In the genomic region with DNA sequence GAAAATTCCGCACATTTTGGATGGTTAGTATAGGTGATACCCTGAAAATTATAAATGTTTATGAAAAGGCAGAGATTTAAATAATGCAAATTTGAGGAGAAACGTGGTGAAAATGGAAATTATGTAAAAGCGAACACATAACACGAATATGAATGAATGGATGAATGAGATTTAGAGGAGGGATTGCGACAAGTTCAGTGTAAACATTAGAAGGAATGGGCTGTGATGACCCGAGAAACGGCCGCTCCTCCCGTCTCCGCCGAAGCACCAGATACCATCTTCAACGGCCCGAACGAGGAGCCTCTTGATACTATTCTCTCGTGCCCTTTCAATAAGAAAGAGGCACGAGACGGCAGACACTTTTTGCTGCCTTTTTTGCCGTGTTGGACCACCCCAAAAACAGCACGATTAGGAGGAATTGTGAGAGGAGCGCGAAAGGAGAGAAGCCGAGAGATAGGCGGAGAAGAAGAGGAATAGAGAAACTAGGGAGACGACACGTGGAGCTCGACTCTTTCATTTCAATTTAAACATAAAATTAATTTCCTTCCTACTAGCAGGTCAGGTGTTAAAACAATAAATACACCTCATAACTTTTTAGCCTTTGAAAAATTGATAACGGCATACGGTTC, we compare ENCODE assay signal across 4 worm cellular contexts.
TF ChIP-seq lines count a peak whose summit lies in the region.

TSS of gene gfat-1 (minus strand) at position 51 of the 629 bp plus-strand sequence.

TF ChIP-seq in whole organism, L1 larva, 84 proteins besides CTCF, POLR2A, EP300 and RAD21 (continued from another document):
- TF ChIP-seq ztf-4 (tag; optimal IDR thresholded peaks at IDR 0.05; lab: Kevin White, UChicago) = no peak
- TF ChIP-seq lin-14 (GFP tag; optimal IDR thresholded peaks at IDR 0.05; lab: Kevin White, UChicago) = peak; percentile 75
- TF ChIP-seq nhr-11 (tag; optimal IDR thresholded peaks at IDR 0.05; lab: Kevin White, UChicago) = no peak
- no peak for TF ChIP-seq nhr-77 (tag; optimal IDR thresholded peaks at IDR 0.05; lab: Kevin White, UChicago)
- TF ChIP-seq lir-3 (tag; optimal IDR thresholded peaks at IDR 0.05; lab: Kevin White, UChicago; ENCODE audit: poor library complexity) = no peak
- no peak for TF ChIP-seq snu-23 (GFP tag; optimal IDR thresholded peaks at IDR 0.05; lab: Kevin White, UChicago)
- TF ChIP-seq fkh-4 (tag; optimal IDR thresholded peaks at IDR 0.05; lab: Kevin White, UChicago; ENCODE audit: borderline replicate concordance) = no peak
- TF ChIP-seq mdl-1 (tag; optimal IDR thresholded peaks at IDR 0.05; lab: Kevin White, UChicago) = peak; percentile 41 to 61
- TF ChIP-seq lsy-2 (tag; optimal IDR thresholded peaks at IDR 0.05; lab: Kevin White, UChicago) = peak in 1 of 2 experiments; percentile 1
- TF ChIP-seq nhr-71 (tag; optimal IDR thresholded peaks at IDR 0.05; lab: Kevin White, UChicago) = peak; percentile 24
- TF ChIP-seq blmp-1 (tag; optimal IDR thresholded peaks at IDR 0.05; lab: Kevin White, UChicago) = no peak
- no peak for TF ChIP-seq hlh-4 (tag; optimal IDR thresholded peaks at IDR 0.05; lab: Kevin White, UChicago)
- no peak for TF ChIP-seq tbx-2 (tag; optimal IDR thresholded peaks at IDR 0.05; lab: Kevin White, UChicago)
- TF ChIP-seq lin-39 (tag; optimal IDR thresholded peaks at IDR 0.05; lab: Kevin White, UChicago) = no peak
- no peak for TF ChIP-seq efl-3 (GFP tag; optimal IDR thresholded peaks at IDR 0.05; lab: Kevin White, UChicago)
- no peak for TF ChIP-seq pax-3 (tag; optimal IDR thresholded peaks at IDR 0.05; lab: Kevin White, UChicago)
- TF ChIP-seq rnt-1 (tag; optimal IDR thresholded peaks at IDR 0.05; lab: Kevin White, UChicago) = no peak
- no peak for TF ChIP-seq aly-2 (tag; optimal IDR thresholded peaks at IDR 0.05; lab: Kevin White, UChicago)
- peak in 1 of 3 experiments; percentile 15 for TF ChIP-seq dpl-1 (GFP tag; optimal IDR thresholded peaks at IDR 0.05; lab: Kevin White, UChicago)
- peak in 1 of 2 experiments; percentile 1 for TF ChIP-seq ztf-11 (tag; optimal IDR thresholded peaks at IDR 0.05; lab: Kevin White, UChicago)
- no peak for TF ChIP-seq C04F5.9 (tag; optimal IDR thresholded peaks at IDR 0.05; lab: Kevin White, UChicago)
- no peak for TF ChIP-seq swsn-7 (tag; optimal IDR thresholded peaks at IDR 0.05; lab: Kevin White, UChicago)
- TF ChIP-seq ceh-63 (GFP tag; optimal IDR thresholded peaks at IDR 0.05; lab: Kevin White, UChicago) = no peak
- TF ChIP-seq nhr-47 (tag; optimal IDR thresholded peaks at IDR 0.05; lab: Kevin White, UChicago) = no peak
- TF ChIP-seq elt-2 (tag; optimal IDR thresholded peaks at IDR 0.05; lab: Kevin White, UChicago) = no peak
- no peak for TF ChIP-seq ces-1 (GFP tag; optimal IDR thresholded peaks at IDR 0.05; lab: Kevin White, UChicago)
- peak in 1 of 2 experiments; percentile 6 for TF ChIP-seq lin-35 (GFP tag; optimal IDR thresholded peaks at IDR 0.05; lab: Kevin White, UChicago)
- no peak for TF ChIP-seq elt-3 (tag; optimal IDR thresholded peaks at IDR 0.05; lab: Kevin White, UChicago)
- no peak for TF ChIP-seq ama-1 (optimal IDR thresholded peaks at IDR 0.05; lab: Kevin White, UChicago)
- no peak for TF ChIP-seq unc-62 (GFP tag; optimal IDR thresholded peaks at IDR 0.05; lab: Kevin White, UChicago)
- no peak for TF ChIP-seq unc-130 (tag; optimal IDR thresholded peaks at IDR 0.05; lab: Kevin White, UChicago)

TF ChIP-seq in whole organism, L2 larva, 48 proteins besides CTCF, POLR2A, EP300 and RAD21 (continued from another document):
- TF ChIP-seq alr-1 (tag; optimal IDR thresholded peaks at IDR 0.05; lab: Kevin White, UChicago) (no peak), zag-1 (tag; optimal IDR thresholded peaks at IDR 0.05; lab: Kevin White, UChicago) (no peak), aly-2 (tag; optimal IDR thresholded peaks at IDR 0.05; lab: Kevin White, UChicago) (no peak)

TF ChIP-seq in whole organism, L3 larva, 47 proteins besides CTCF, POLR2A, EP300 and RAD21 (continued from another document):
- TF ChIP-seq fkh-10 (GFP tag; optimal IDR thresholded peaks at IDR 0.05; lab: Kevin White, UChicago) (no peak), nhr-77 (tag; optimal IDR thresholded peaks at IDR 0.05; lab: Kevin White, UChicago) (no peak), elt-2 (tag; optimal IDR thresholded peaks at IDR 0.05; lab: Kevin White, UChicago) (no peak), nhr-25 (tag; optimal IDR thresholded peaks at IDR 0.05; lab: Kevin White, UChicago) (no peak), mdl-1 (tag; optimal IDR thresholded peaks at IDR 0.05; lab: Kevin White, UChicago) (peak; percentile 45), lsy-12 (tag; optimal IDR thresholded peaks at IDR 0.05; lab: Kevin White, UChicago) (no peak), nhr-237 (tag; optimal IDR thresholded peaks at IDR 0.05; lab: Kevin White, UChicago) (no peak), unc-39 (tag; optimal IDR thresholded peaks at IDR 0.05; lab: Kevin White, UChicago) (no peak), ceh-16 (tag; optimal IDR thresholded peaks at IDR 0.05; lab: Kevin White, UChicago) (no peak), nhr-43 (tag; optimal IDR thresholded peaks at IDR 0.05; lab: Kevin White, UChicago; ENCODE audit: poor library complexity, severe bottlenecking) (no peak), hmg-11 (tag; optimal IDR thresholded peaks at IDR 0.05; lab: Kevin White, UChicago) (no peak), pqm-1 (tag; optimal IDR thresholded peaks at IDR 0.05; lab: Kevin White, UChicago) (no peak), ceh-28 (tag; optimal IDR thresholded peaks at IDR 0.05; lab: Kevin White, UChicago) (no peak), egl-27 (tag; optimal IDR thresholded peaks at IDR 0.05; lab: Kevin White, UChicago) (no peak), elt-3 (tag; optimal IDR thresholded peaks at IDR 0.05; lab: Kevin White, UChicago) (no peak), ZK546.5 (tag; optimal IDR thresholded peaks at IDR 0.05; lab: Kevin White, UChicago) (no peak)
TF ChIP-seq in whole organism, L3 larva: peak in this region for 3.

TF ChIP-seq in whole organism, L4 larva, 104 proteins besides CTCF, POLR2A, EP300 and RAD21 (continued from another document):
- peak in 1 of 2 experiments; percentile 17 for TF ChIP-seq lsy-2 (tag; optimal IDR thresholded peaks at IDR 0.05; lab: Kevin White, UChicago)
- TF ChIP-seq nhr-48 (tag; optimal IDR thresholded peaks at IDR 0.05; lab: Kevin White, UChicago) = no peak
- no peak for TF ChIP-seq jun-1 (tag; optimal IDR thresholded peaks at IDR 0.05; lab: Kevin White, UChicago)
- peak; percentile 21 for TF ChIP-seq nhr-6 (tag; optimal IDR thresholded peaks at IDR 0.05; lab: Kevin White, UChicago)
- TF ChIP-seq dpl-1 (GFP tag; optimal IDR thresholded peaks at IDR 0.05; lab: Kevin White, UChicago) = peak; percentile 9
- TF ChIP-seq mdt-29 (GFP tag; IDR thresholded peaks at IDR 0.05; lab: Robert Waterston, UW) = no peak
- TF ChIP-seq daf-12 (tag; optimal IDR thresholded peaks at IDR 0.05; lab: Kevin White, UChicago) = no peak
- TF ChIP-seq nhr-237 (tag; optimal IDR thresholded peaks at IDR 0.05; lab: Kevin White, UChicago) = no peak
- no peak for TF ChIP-seq T26A8.4 (GFP tag; IDR thresholded peaks at IDR 0.05; lab: Robert Waterston, UW)
- TF ChIP-seq nhr-11 (tag; optimal IDR thresholded peaks at IDR 0.05; lab: Kevin White, UChicago) = no peak
- TF ChIP-seq ZK546.5 (tag; optimal IDR thresholded peaks at IDR 0.05; lab: Kevin White, UChicago) = no peak
- no peak for TF ChIP-seq zfp-3 (GFP tag; conservative IDR thresholded peaks at IDR 0.05; lab: Robert Waterston, UW)
- TF ChIP-seq sdz-12 (GFP tag; optimal IDR thresholded peaks at IDR 0.05; lab: Kevin White, UChicago) = no peak
- TF ChIP-seq madf-5 (GFP tag; IDR thresholded peaks at IDR 0.05; lab: Robert Waterston, UW) = no peak
- TF ChIP-seq lin-38 (GFP tag; IDR thresholded peaks at IDR 0.05; lab: Robert Waterston, UW) = peak; percentile 16; the same call in 1 of the 2 replicates
- peak; percentile 37 to 89 for TF ChIP-seq mdl-1 (tag; optimal IDR thresholded peaks at IDR 0.05; lab: Kevin White, UChicago)
- no peak for TF ChIP-seq unc-39 (tag; optimal IDR thresholded peaks at IDR 0.05; lab: Kevin White, UChicago)
- TF ChIP-seq nhr-42 (GFP tag; IDR thresholded peaks at IDR 0.05; lab: Robert Waterston, UW) = no peak
- TF ChIP-seq lir-3 (tag; optimal IDR thresholded peaks at IDR 0.05; lab: Kevin White, UChicago) = no peak
- TF ChIP-seq zip-11 (GFP tag; IDR thresholded peaks at IDR 0.05; lab: Robert Waterston, UW) = no peak
